Fruit fly (Drosophila melanogaster) whole organism, prepupa: ENCODE results near the gene Mkp3.

Experiments used
- CG10669 ChIP-seq: fragments of 200-800 bp; sonication (Bioruptor generic); optimal IDR thresholded peaks from 3 replicates; lab custom pipeline; 2018; ENCODE audit warnings: missing biosample characterization, mild to moderate bottlenecking, missing genetic modification characterization, moderate library complexity
- CG11294 ChIP-seq: fragments of 200-800 bp; sonication (Bioruptor generic); IDR thresholded peaks from 2 replicates; pipeline ENCODE4 v1.3.6; 2022; ENCODE audit warnings: missing biosample characterization, missing genetic modification characterization
- CG11762 ChIP-seq: fragments of 200-800 bp; sonication (Bioruptor generic); optimal IDR thresholded peaks from 3 replicates; lab custom pipeline; 2016; ENCODE audit warnings: missing biosample characterization, missing genetic modification characterization; ENCODE audit not compliant: insufficient read depth
- CG11902 ChIP-seq: fragments of 200-800 bp; sonication (Bioruptor generic); optimal IDR thresholded peaks from 3 replicates; lab custom pipeline; 2016; ENCODE audit warnings: missing biosample characterization, missing genetic modification characterization
- CG15336 ChIP-seq: fragments of 200-800 bp; sonication (Bioruptor generic); IDR thresholded peaks from 2 replicates; pipeline ENCODE4 v1.3.6; 2022; ENCODE audit warnings: missing biosample characterization, missing genetic modification characterization
- CG1621 ChIP-seq: fragments of 200-800 bp; sonication (Bioruptor generic); optimal IDR thresholded peaks from 3 replicates; lab custom pipeline; 2018; ENCODE audit warnings: missing biosample characterization, mild to moderate bottlenecking, missing genetic modification characterization
- CG16779 ChIP-seq: fragments of 200-800 bp; sonication (Bioruptor generic); optimal IDR thresholded peaks from 3 replicates; lab custom pipeline; 2017; ENCODE audit warnings: missing biosample characterization, mild to moderate bottlenecking, missing genetic modification characterization
- CG3032 ChIP-seq: fragments of 200-800 bp; optimal IDR thresholded peaks from 2 replicates; lab custom pipeline; 2019; ENCODE audit warnings: missing biosample characterization, mild to moderate bottlenecking, missing genetic modification characterization, moderate library complexity
- CG31627 ChIP-seq: fragments of 200-800 bp; sonication (Bioruptor generic); optimal IDR thresholded peaks from 3 replicates; lab custom pipeline; 2016; ENCODE audit warnings: missing biosample characterization, missing genetic modification characterization
- CG32006 ChIP-seq: fragments of 200-800 bp; sonication (Bioruptor generic); optimal IDR thresholded peaks from 3 replicates; lab custom pipeline; 2017; ENCODE audit warnings: missing biosample characterization, mild to moderate bottlenecking, missing genetic modification characterization
- CG34406 ChIP-seq: fragments of 200-800 bp; sonication (Bioruptor generic); optimal IDR thresholded peaks from 3 replicates; lab custom pipeline; 2016; ENCODE audit warnings: missing biosample characterization, missing genetic modification characterization
- CG3919 ChIP-seq: fragments of 200-800 bp; sonication (Bioruptor generic); optimal IDR thresholded peaks from 3 replicates; lab custom pipeline; 2016; ENCODE audit warnings: missing biosample characterization, missing genetic modification characterization
- CG6163 ChIP-seq: fragments of 200-800 bp; sonication (Bioruptor generic); IDR thresholded peaks from 3 replicates; pipeline ENCODE4 v1.3.6; 2022; ENCODE audit warnings: missing biosample characterization, missing genetic modification characterization
- CG6808 ChIP-seq: fragments of 200-800 bp; sonication (Bioruptor generic); optimal IDR thresholded peaks from 3 replicates; lab custom pipeline; 2017; ENCODE audit warnings: missing biosample characterization, missing genetic modification characterization, mild to moderate bottlenecking, moderate library complexity, missing genetic modification reagents
- CG7368 ChIP-seq: fragments of 200-800 bp; sonication (Bioruptor generic); optimal IDR thresholded peaks from 3 replicates; lab custom pipeline; 2016; ENCODE audit warnings: missing biosample characterization, missing genetic modification characterization
- CG8119 ChIP-seq: fragments of 200-800 bp; sonication (Bioruptor generic); IDR thresholded peaks from 3 replicates; pipeline ENCODE4 v1.3.6; 2022; ENCODE audit warnings: missing biosample characterization, missing genetic modification characterization
- CG8319 ChIP-seq: fragments of 200-800 bp; sonication (Bioruptor generic); optimal IDR thresholded peaks from 3 replicates; lab custom pipeline; 2016; ENCODE audit warnings: missing biosample characterization, missing genetic modification characterization
- Eip78C ChIP-seq: fragments of 200-800 bp; sonication (Bioruptor generic); peaks from one replicate; lab custom pipeline; 2016; ENCODE audit warnings: missing biosample characterization, missing genetic modification characterization
- Eip93F ChIP-seq: fragments of 200-800 bp; sonication (Bioruptor generic); optimal IDR thresholded peaks from 2 replicates; lab custom pipeline; 2016; ENCODE audit warnings: missing biosample characterization, mild to moderate bottlenecking, missing genetic modification characterization
- Ets21C ChIP-seq: fragments of 200-800 bp; sonication (Bioruptor generic); optimal IDR thresholded peaks from 3 replicates; lab custom pipeline; 2016; ENCODE audit warnings: missing biosample characterization, missing genetic modification characterization
- Ets96B ChIP-seq: fragments of 200-800 bp; optimal IDR thresholded peaks from 2 replicates; lab custom pipeline; 2019; ENCODE audit warnings: missing biosample characterization, mild to moderate bottlenecking, missing genetic modification characterization, moderate library complexity
- Gug ChIP-seq: fragments of 200-800 bp; sonication (Bioruptor generic); IDR thresholded peaks from 2 replicates; pipeline ENCODE4 v1.3.6; 2022; ENCODE audit warnings: missing biosample characterization, missing genetic modification characterization
- Hr39 ChIP-seq: fragments of 200-800 bp; sonication (Bioruptor generic); optimal IDR thresholded peaks from 2 replicates; lab custom pipeline; 2016; ENCODE audit warnings: missing biosample characterization, missing genetic modification characterization
- Hr4 ChIP-seq: fragments of 200-800 bp; sonication (Bioruptor generic); optimal IDR thresholded peaks from 3 replicates; lab custom pipeline; 2016; ENCODE audit warnings: missing biosample characterization, missing genetic modification characterization
- Lpt ChIP-seq: fragments of 200-800 bp; sonication (Bioruptor generic); optimal IDR thresholded peaks from 3 replicates; lab custom pipeline; 2016; ENCODE audit warnings: missing biosample characterization, missing genetic modification characterization
- Met ChIP-seq: fragments of 200-800 bp; sonication (Bioruptor generic); optimal IDR thresholded peaks from 3 replicates; lab custom pipeline; 2016; ENCODE audit warnings: missing biosample characterization, missing genetic modification characterization
- Smox ChIP-seq: fragments of 200-800 bp; sonication (Bioruptor generic); optimal IDR thresholded peaks from 3 replicates; lab custom pipeline; 2016; ENCODE audit warnings: missing biosample characterization, missing genetic modification characterization
- Sox102F ChIP-seq: fragments of 200-800 bp; sonication (Bioruptor generic); optimal IDR thresholded peaks from 2 replicates; lab custom pipeline; 2016; ENCODE audit warnings: missing biosample characterization, mild to moderate bottlenecking, missing genetic modification characterization
- Sox14 ChIP-seq: fragments of 200-800 bp; sonication (Bioruptor generic); optimal IDR thresholded peaks from 3 replicates; lab custom pipeline; 2016; ENCODE audit warnings: missing biosample characterization, missing genetic modification characterization
- Sox15 ChIP-seq: fragments of 200-800 bp; sonication (Bioruptor generic); optimal IDR thresholded peaks from 3 replicates; lab custom pipeline; 2016; ENCODE audit warnings: missing biosample characterization, missing genetic modification characterization
- achi ChIP-seq: fragments of 200-800 bp; sonication (Bioruptor generic); optimal IDR thresholded peaks from 3 replicates; lab custom pipeline; 2016; ENCODE audit warnings: missing biosample characterization, missing genetic modification characterization
- acj6 ChIP-seq: fragments of 200-800 bp; sonication (Bioruptor generic); optimal IDR thresholded peaks from 3 replicates; lab custom pipeline; 2016; ENCODE audit warnings: missing biosample characterization, missing genetic modification characterization
- cyc ChIP-seq: fragments of 200-800 bp; sonication (Bioruptor generic); optimal IDR thresholded peaks from 3 replicates; lab custom pipeline; 2016; ENCODE audit warnings: missing biosample characterization, missing genetic modification characterization
- dac ChIP-seq: fragments of 200-800 bp; sonication (Bioruptor generic); optimal IDR thresholded peaks from 2 replicates; lab custom pipeline; 2017; ENCODE audit warnings: missing biosample characterization, mild to moderate bottlenecking, missing genetic modification characterization
- dsx ChIP-seq: fragments of 200-800 bp; optimal IDR thresholded peaks from 3 replicates; lab custom pipeline; 2019; ENCODE audit warnings: missing biosample characterization, mild to moderate bottlenecking, missing genetic modification characterization, moderate library complexity; ENCODE audit not compliant: poor library complexity, severe bottlenecking
- eg ChIP-seq: fragments of 200-800 bp; sonication (Bioruptor generic); IDR thresholded peaks from 3 replicates; pipeline ENCODE4 v1.3.6; 2022; ENCODE audit warnings: missing biosample characterization, missing genetic modification characterization
- esn ChIP-seq: fragments of 200-800 bp; sonication (Bioruptor generic); optimal IDR thresholded peaks from 2 replicates; lab custom pipeline; 2016; ENCODE audit warnings: missing biosample characterization, mild to moderate bottlenecking, missing genetic modification characterization, moderate library complexity
- fd59A ChIP-seq: fragments of 200-800 bp; sonication (Bioruptor generic); optimal IDR thresholded peaks from 2 replicates; lab custom pipeline; 2017; ENCODE audit warnings: missing biosample characterization, mild to moderate bottlenecking, missing genetic modification characterization, missing genetic modification reagents
- fd85E ChIP-seq: fragments of 200-800 bp; sonication (Bioruptor generic); optimal IDR thresholded peaks from 3 replicates; lab custom pipeline; 2016; ENCODE audit warnings: missing biosample characterization, missing genetic modification characterization
- lz ChIP-seq: fragments of 200-800 bp; sonication (Bioruptor generic); optimal IDR thresholded peaks from 3 replicates; lab custom pipeline; 2016; ENCODE audit warnings: missing biosample characterization, missing genetic modification characterization
- pdm3 ChIP-seq: fragments of 200-800 bp; sonication (Bioruptor generic); optimal IDR thresholded peaks from 3 replicates; lab custom pipeline; 2016; ENCODE audit warnings: missing biosample characterization, missing genetic modification characterization
- svp ChIP-seq: fragments of 200-800 bp; sonication (Bioruptor generic); peaks from one replicate; lab custom pipeline; 2016; ENCODE audit warnings: missing biosample characterization, missing genetic modification characterization
- vri ChIP-seq: fragments of 200-800 bp; sonication (Bioruptor generic); optimal IDR thresholded peaks from 3 replicates; lab custom pipeline; 2016; ENCODE audit warnings: missing biosample characterization, mild to moderate bottlenecking, missing genetic modification characterization

Mkp3 gene

DNA sequence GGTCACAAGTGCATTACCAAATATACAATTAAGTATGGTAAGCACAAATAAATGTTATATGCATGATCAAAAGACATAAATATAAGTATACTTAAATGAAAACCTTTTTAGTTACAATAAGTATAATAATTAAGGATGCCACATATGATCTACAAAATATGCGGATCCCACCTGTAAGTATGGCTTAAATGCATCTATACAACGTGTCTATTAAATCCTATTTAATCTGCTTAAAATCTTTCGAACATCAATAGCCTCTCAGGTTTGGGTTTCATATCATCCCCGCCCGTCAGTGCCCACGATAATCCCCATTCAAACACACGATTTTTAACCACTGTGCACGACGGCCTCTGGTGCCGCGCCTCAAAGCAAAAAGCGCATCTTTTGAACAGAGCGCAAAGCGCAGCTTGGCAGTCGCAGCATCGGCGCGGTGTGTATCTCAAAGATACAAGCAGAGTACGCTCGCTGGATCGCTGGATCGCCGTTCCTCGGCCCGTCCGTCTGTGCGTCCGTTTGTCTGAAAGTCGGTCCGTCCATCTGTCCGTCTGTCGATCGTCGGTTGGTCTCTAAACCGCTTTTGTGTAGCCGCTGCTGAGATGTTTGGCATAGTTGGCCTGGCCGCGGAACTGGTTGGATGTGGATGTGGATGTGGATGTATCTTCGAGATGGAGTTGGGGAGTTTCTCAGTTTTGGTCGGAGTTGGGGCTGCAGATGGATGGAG lies 44.4 kb downstream of the Mkp3 start (continued):
- TF ChIP-seq acj6 (GFP tag; lab: Kevin White, UChicago): peak; percentile 90
- peak; percentile 91 for TF ChIP-seq Sox15 (GFP tag; lab: Kevin White, UChicago)
- TF ChIP-seq Gug (GFP tag; lab: Robert Waterston, UW): 0 out of 2 replicates have a peak, but pooled peaks have one; percentile 23
- peak; percentile 72 for TF ChIP-seq CG16779 (tag; lab: Kevin White, UChicago)
- TF ChIP-seq cyc (GFP tag; lab: Kevin White, UChicago): peak; percentile 78
- peak; percentile 82 for TF ChIP-seq CG11902
- TF ChIP-seq Sox102F: peak; percentile 83
- peak; percentile 91 for TF ChIP-seq Met
- TF ChIP-seq Eip78C: peak; percentile 98
- TF ChIP-seq CG3032 (tag; lab: Kevin White, UChicago): peak; percentile 88
- TF ChIP-seq Eip93F (GFP tag; lab: Kevin White, UChicago): peak; percentile 64
- TF ChIP-seq CG6163 (GFP tag; lab: Robert Waterston, UW): no peak
- peak; percentile 86 for TF ChIP-seq CG11762 (GFP tag; lab: Kevin White, UChicago)
- peak; percentile 76 for TF ChIP-seq Ets21C (GFP tag; lab: Kevin White, UChicago)
- TF ChIP-seq Sox14: peak; percentile 90
- peak; percentile 90 for TF ChIP-seq CG3919 (GFP tag; lab: Kevin White, UChicago)
- peak; percentile 85 for TF ChIP-seq CG10669 (GFP tag; lab: Kevin White, UChicago)
- peak; percentile 78 for TF ChIP-seq Hr39 (GFP tag; lab: Kevin White, UChicago)
- TF ChIP-seq fd59A (GFP tag; lab: Kevin White, UChicago): peak; percentile 90
- TF ChIP-seq Lpt: peak; percentile 58
- TF ChIP-seq CG8319 (GFP tag; lab: Kevin White, UChicago): peak; percentile 82
- peak; percentile 88 for TF ChIP-seq Smox (GFP tag; lab: Kevin White, UChicago)

DNA sequence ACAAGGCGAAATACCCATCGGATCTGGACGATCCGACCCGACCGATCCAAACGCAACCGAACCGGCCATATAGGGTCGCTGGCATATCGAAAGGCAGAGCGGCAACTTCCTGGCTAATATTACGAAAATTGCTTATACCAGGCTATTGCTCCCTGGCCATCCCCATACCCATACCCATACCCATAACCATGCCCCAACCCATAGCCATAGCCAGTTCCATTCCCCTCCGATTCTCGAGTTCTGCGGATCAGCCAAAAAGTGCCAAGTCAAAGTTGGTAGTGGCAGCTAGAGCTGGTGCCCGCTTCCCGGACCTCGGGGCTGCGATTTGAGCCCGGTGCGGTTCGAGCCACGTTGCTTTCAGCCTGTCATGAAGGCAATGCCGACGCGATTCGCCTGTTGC lies 45.1 kb downstream of the Mkp3 start:
- TF ChIP-seq svp (no peak), CG32006 (no peak), esn (GFP tag; lab: Kevin White, UChicago) (no peak), eg (no peak), CG10669 (GFP tag; lab: Kevin White, UChicago) (no peak), CG6808 (GFP tag; lab: Kevin White, UChicago) (no peak), CG8319 (GFP tag; lab: Kevin White, UChicago) (no peak), Sox102F (no peak), Ets96B (tag; lab: Kevin White, UChicago) (no peak), fd85E (GFP tag; lab: Kevin White, UChicago) (no peak), CG11294 (GFP tag; lab: Robert Waterston, UW) (no peak), Hr4 (GFP tag; lab: Kevin White, UChicago) (no peak), dac (no peak), vri (GFP tag; lab: Kevin White, UChicago) (no peak), Lpt (no peak), Eip93F (GFP tag; lab: Kevin White, UChicago) (no peak)
- TF ChIP-seq, all 60 proteins: peak for 0

DNA sequence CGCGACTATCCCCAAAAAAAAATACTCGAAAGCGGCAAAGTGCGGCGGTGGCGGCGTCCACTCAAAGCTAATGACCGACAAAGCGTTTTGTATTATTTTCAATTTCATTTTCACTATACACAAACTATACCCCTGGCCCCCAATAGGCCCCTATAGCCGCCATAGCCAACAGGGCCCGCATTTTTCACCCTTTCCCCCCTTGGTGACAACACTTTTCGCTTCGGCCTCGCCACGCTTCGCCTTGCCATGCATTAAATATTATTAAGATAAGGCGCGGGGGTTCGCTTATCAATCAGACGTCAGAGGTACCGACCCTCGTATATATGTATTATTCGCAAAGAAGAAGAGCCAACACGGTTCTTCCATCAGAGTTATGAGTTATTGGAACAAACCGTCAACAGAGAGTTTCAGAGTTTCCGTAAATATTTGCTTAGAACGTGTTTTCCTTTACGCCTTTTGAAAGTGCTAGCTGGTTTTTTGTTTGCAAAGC lies 46.0 kb downstream of the Mkp3 start:
- TF ChIP-seq achi (GFP tag; lab: Kevin White, UChicago) (no peak), Hr4 (GFP tag; lab: Kevin White, UChicago) (no peak), dsx (no peak), CG7368 (GFP tag; lab: Kevin White, UChicago) (no peak), Sox15 (GFP tag; lab: Kevin White, UChicago) (no peak), CG10669 (GFP tag; lab: Kevin White, UChicago) (no peak), vri (GFP tag; lab: Kevin White, UChicago) (peak; percentile 53), CG8119 (GFP tag; lab: Robert Waterston, UW) (no peak), CG11294 (GFP tag; lab: Robert Waterston, UW) (no peak), CG34406 (GFP tag; lab: Kevin White, UChicago) (no peak), CG32006 (no peak), esn (GFP tag; lab: Kevin White, UChicago) (no peak), CG3032 (tag; lab: Kevin White, UChicago) (no peak), CG1621 (no peak), Eip93F (GFP tag; lab: Kevin White, UChicago) (no peak), CG31627 (GFP tag; lab: Kevin White, UChicago) (no peak), CG6808 (GFP tag; lab: Kevin White, UChicago) (no peak), fd59A (GFP tag; lab: Kevin White, UChicago) (no peak), Hr39 (GFP tag; lab: Kevin White, UChicago) (no peak), CG11762 (GFP tag; lab: Kevin White, UChicago) (no peak), Sox14 (no peak), pdm3 (peak; percentile 5), CG11902 (no peak), lz (GFP tag; lab: Kevin White, UChicago) (no peak), svp (peak; percentile 86), cyc (GFP tag; lab: Kevin White, UChicago) (no peak), Sox102F (no peak), CG15336 (no peak), fd85E (GFP tag; lab: Kevin White, UChicago) (no peak), Ets21C (GFP tag; lab: Kevin White, UChicago) (no peak)
